Worm (Caenorhabditis elegans): Measurements from ENCODE around the gene acs-2.

ce11 chrV:15553869-15554268 is 13.3 kb upstream of the acs-2 start:
- 0 out of 2 replicates have a peak, but pooled peaks have one; percentile 37 for TF ChIP-seq vab-7 (GFP tag; IDR thresholded peaks at IDR 0.05)
- TF ChIP-seq nhr-28 (tag; optimal IDR thresholded peaks at IDR 0.05), result peak; percentile 33
- TF ChIP-seq lin-29 (GFP tag; IDR thresholded peaks at IDR 0.05), result no peak
- TF ChIP-seq F37D6.2 (tag; optimal IDR thresholded peaks at IDR 0.05), result no peak
- no peak for TF ChIP-seq aha-1 (tag)
- no peak for TF ChIP-seq ces-1 (GFP tag; optimal IDR thresholded peaks at IDR 0.05)
- TF ChIP-seq pha-4 (GFP tag; IDR thresholded peaks at IDR 0.05), result peak; percentile 39; the same call in 1 of the 2 replicates
- TF ChIP-seq pha-4 (tag; optimal IDR thresholded peaks at IDR 0.05), result no peak
- 0 out of 2 replicates have a peak, but pooled peaks have one; percentile 19 for TF ChIP-seq lin-1 (GFP tag; IDR thresholded peaks at IDR 0.05)

All from whole organism, L4 larva.